Fruit fly (Drosophila melanogaster) whole organism, embryonic: ENCODE data around the gene kek6.

Experiments
- Atf3 ChIP-seq: fragments of 200-800 bp; sonication (Bioruptor generic); optimal IDR thresholded peaks from 3 replicates; lab custom pipeline; 2016; ENCODE audit warnings: missing biosample characterization, missing genetic modification characterization
- CG10147 ChIP-seq: fragments of 200-800 bp; sonication (Bioruptor generic); optimal IDR thresholded peaks from 2 replicates; lab custom pipeline; 2019; ENCODE audit warnings: missing biosample characterization, mild to moderate bottlenecking, missing genetic modification characterization, moderate library complexity
- CG11696 ChIP-seq: fragments of 200-800 bp; sonication (Bioruptor generic); IDR thresholded peaks from 2 replicates; pipeline ENCODE4 v1.3.6; 2022; ENCODE audit warnings: missing biosample characterization, missing genetic modification characterization
- CG11723 ChIP-seq: fragments of 200-800 bp; sonication (Bioruptor generic); optimal IDR thresholded peaks from 2 replicates; lab custom pipeline; 2017; ENCODE audit warnings: missing biosample characterization, mild to moderate bottlenecking, missing genetic modification characterization
- CG12219 ChIP-seq: fragments of 200-800 bp; sonication (Bioruptor generic); optimal IDR thresholded peaks from 3 replicates; lab custom pipeline; 2018; ENCODE audit warnings: missing biosample characterization, mild to moderate bottlenecking, missing genetic modification characterization
- CG13296 ChIP-seq: fragments of 200-800 bp; sonication (Bioruptor generic); optimal IDR thresholded peaks from 3 replicates; lab custom pipeline; 2018; ENCODE audit warnings: missing biosample characterization, mild to moderate bottlenecking, missing genetic modification characterization
- CG14441 ChIP-seq: fragments of 200-800 bp; sonication (Bioruptor generic); IDR thresholded peaks from 2 replicates; pipeline ENCODE4 v1.3.6; 2022; ENCODE audit warnings: missing biosample characterization, missing genetic modification characterization
- CG15514 ChIP-seq: fragments of 200-800 bp; sonication (Bioruptor generic); optimal IDR thresholded peaks from 3 replicates; lab custom pipeline; 2017; ENCODE audit warnings: missing biosample characterization, missing genetic modification characterization, mild to moderate bottlenecking, moderate library complexity, missing genetic modification reagents
- CG15696 ChIP-seq: fragments of 200-800 bp; sonication (Bioruptor generic); optimal IDR thresholded peaks from 2 replicates; lab custom pipeline; 2019; ENCODE audit warnings: missing biosample characterization, mild to moderate bottlenecking, missing genetic modification characterization, moderate library complexity
- CG17568 ChIP-seq: fragments of 200-800 bp; sonication (Bioruptor generic); optimal IDR thresholded peaks from 2 replicates; lab custom pipeline; 2018; ENCODE audit warnings: missing biosample characterization, mild to moderate bottlenecking, missing genetic modification characterization, moderate library complexity
- CG18764 ChIP-seq: fragments of 200-800 bp; sonication (Bioruptor generic); optimal IDR thresholded peaks from 3 replicates; lab custom pipeline; 2016; ENCODE audit warnings: missing biosample characterization, missing genetic modification characterization
- CG2678 ChIP-seq: fragments of 200-800 bp; sonication (Bioruptor generic); optimal IDR thresholded peaks from 3 replicates; lab custom pipeline; 2019; ENCODE audit warnings: missing biosample characterization, mild to moderate bottlenecking, missing genetic modification characterization, moderate library complexity
- CG2712 ChIP-seq: fragments of 200-800 bp; optimal IDR thresholded peaks from 3 replicates; lab custom pipeline; 2019; ENCODE audit warnings: missing biosample characterization, mild to moderate bottlenecking, missing genetic modification characterization, moderate library complexity
- CG2875 ChIP-seq: fragments of 200-800 bp; sonication (Bioruptor generic); optimal IDR thresholded peaks from 2 replicates; lab custom pipeline; 2017; ENCODE audit warnings: missing biosample characterization, mild to moderate bottlenecking, missing genetic modification characterization, missing genetic modification reagents
- CG30431 ChIP-seq: fragments of 200-800 bp; sonication (Bioruptor generic); optimal IDR thresholded peaks from 2 replicates; lab custom pipeline; 2017; ENCODE audit warnings: missing biosample characterization, missing genetic modification characterization
- CG33213 ChIP-seq: fragments of 200-800 bp; sonication (Bioruptor generic); optimal IDR thresholded peaks from 3 replicates; lab custom pipeline; 2016; ENCODE audit warnings: missing biosample characterization, missing genetic modification characterization
- CG6813 ChIP-seq: fragments of 200-800 bp; sonication (Bioruptor generic); optimal IDR thresholded peaks from 2 replicates; lab custom pipeline; 2017; ENCODE audit warnings: missing biosample characterization, missing genetic modification characterization, mild to moderate bottlenecking, moderate library complexity, missing genetic modification reagents
- CG7786 ChIP-seq: fragments of 200-800 bp; sonication (Bioruptor generic); optimal IDR thresholded peaks from 2 replicates; lab custom pipeline; 2016; ENCODE audit warnings: missing biosample characterization, missing genetic modification characterization
- CG9797 ChIP-seq: fragments of 200-800 bp; sonication (Bioruptor generic); optimal IDR thresholded peaks from 3 replicates; lab custom pipeline; 2018; ENCODE audit warnings: missing biosample characterization, mild to moderate bottlenecking, missing genetic modification characterization
- CG9876 ChIP-seq: fragments of 200-800 bp; sonication (Bioruptor generic); optimal IDR thresholded peaks from 2 replicates; lab custom pipeline; 2016; ENCODE audit warnings: missing biosample characterization, missing genetic modification characterization
- CrebB ChIP-seq: fragments of 200-800 bp; sonication (Bioruptor generic); optimal IDR thresholded peaks from 3 replicates; lab custom pipeline; 2018; ENCODE audit warnings: missing biosample characterization, mild to moderate bottlenecking, missing genetic modification characterization
- Dip3 ChIP-seq: fragments of 200-800 bp; sonication (Bioruptor generic); optimal IDR thresholded peaks from 3 replicates; lab custom pipeline; 2016; ENCODE audit warnings: missing biosample characterization, missing genetic modification characterization
- Eip74EF ChIP-seq, 2 experiments: fragments of 200-800 bp in 1 of 2; fragments of >200 bp in 1 of 2; sonication (Bioruptor generic) in 1 of 2; optimal IDR thresholded peaks; 2 replicates each; lab custom pipeline; 2017 to 2019; ENCODE audit warnings: missing biosample characterization in 2 of 2, missing genetic modification characterization in 2 of 2, mild to moderate bottlenecking in 1 of 2, moderate library complexity in 1 of 2
- Ets65A ChIP-seq: fragments of 200-800 bp; sonication (Bioruptor generic); peaks from one replicate; lab custom pipeline; 2016; ENCODE audit warnings: missing biosample characterization, missing genetic modification characterization
- Fer1 ChIP-seq: fragments of 200-800 bp; sonication (Bioruptor generic); optimal IDR thresholded peaks from 2 replicates; lab custom pipeline; 2017; ENCODE audit warnings: missing biosample characterization, mild to moderate bottlenecking, missing genetic modification characterization
- Gug ChIP-seq: fragments of 200-800 bp; sonication (Bioruptor generic); IDR thresholded peaks from 4 replicates; pipeline ENCODE4 v1.3.6; 2022; ENCODE audit warnings: missing biosample characterization, missing genetic modification characterization
- Hmr ChIP-seq: fragments of 200-800 bp; sonication (Bioruptor generic); optimal IDR thresholded peaks from 3 replicates; lab custom pipeline; 2017; ENCODE audit warnings: mild to moderate bottlenecking, missing biosample characterization, missing genetic modification reagents, missing genetic modification characterization
- Max ChIP-seq: fragments of 200-800 bp; sonication (Bioruptor generic); optimal IDR thresholded peaks from 2 replicates; lab custom pipeline; 2016; ENCODE audit warnings: missing biosample characterization, mild to moderate bottlenecking, missing genetic modification characterization
- Med ChIP-seq: fragments of 200-800 bp; sonication (Bioruptor generic); peaks from one replicate; lab custom pipeline; 2016; ENCODE audit warnings: missing biosample characterization, missing genetic modification characterization, mild to moderate bottlenecking, inconsistent platforms, moderate library complexity
- Nf-YC ChIP-seq: fragments of 200-800 bp; optimal IDR thresholded peaks from 3 replicates; lab custom pipeline; 2019; ENCODE audit warnings: missing biosample characterization, mild to moderate bottlenecking, missing genetic modification characterization, moderate library complexity
- PHDP ChIP-seq: fragments of 200-800 bp; sonication (Bioruptor generic); optimal IDR thresholded peaks from 3 replicates; lab custom pipeline; 2018; ENCODE audit warnings: missing biosample characterization, mild to moderate bottlenecking, missing genetic modification characterization, moderate library complexity
- Side ChIP-seq: fragments of 200-800 bp; sonication (Bioruptor generic); optimal IDR thresholded peaks from 2 replicates; lab custom pipeline; 2016; ENCODE audit warnings: missing biosample characterization, missing genetic modification characterization
- Sry-β ChIP-seq: fragments of 200-800 bp; sonication (Bioruptor generic); optimal IDR thresholded peaks from 2 replicates; lab custom pipeline; 2018; ENCODE audit warnings: missing biosample characterization, mild to moderate bottlenecking, missing genetic modification characterization, moderate library complexity
- Usf ChIP-seq: fragments of 200-800 bp; sonication (Bioruptor generic); optimal IDR thresholded peaks from 2 replicates; lab custom pipeline; 2017; ENCODE audit warnings: missing genotype, missing biosample characterization, missing genetic modification characterization
- Xrp1 ChIP-seq: fragments of 200-800 bp; sonication (Bioruptor generic); IDR thresholded peaks from 2 replicates; pipeline ENCODE4 v1.3.6; 2022; ENCODE audit warnings: missing biosample characterization, missing genetic modification characterization
- ase ChIP-seq: fragments of 200-800 bp; sonication (Bioruptor generic); IDR thresholded peaks from 3 replicates; pipeline ENCODE4 v1.3.6; 2022; ENCODE audit warnings: missing biosample characterization, missing genetic modification characterization
- fd64A ChIP-seq: fragments of 200-800 bp; sonication (Bioruptor generic); optimal IDR thresholded peaks from 3 replicates; lab custom pipeline; 2018; ENCODE audit warnings: missing biosample characterization, mild to moderate bottlenecking, missing genetic modification characterization
- fd96Cb ChIP-seq: fragments of 200-800 bp; sonication (Bioruptor generic); optimal IDR thresholded peaks from 2 replicates; lab custom pipeline; 2018; ENCODE audit warnings: missing biosample characterization, mild to moderate bottlenecking, missing genetic modification characterization, moderate library complexity
- mirr ChIP-seq: fragments of 200-800 bp; sonication (Bioruptor generic); optimal IDR thresholded peaks from 3 replicates; lab custom pipeline; 2018; ENCODE audit warnings: missing biosample characterization, mild to moderate bottlenecking, missing genetic modification characterization
- nerfin-1 ChIP-seq: fragments of 200-800 bp; sonication (Bioruptor generic); optimal IDR thresholded peaks from 3 replicates; lab custom pipeline; 2019; ENCODE audit warnings: missing biosample characterization, mild to moderate bottlenecking, missing genetic modification characterization, moderate library complexity
- odd ChIP-seq: fragments of 200-800 bp; sonication (Bioruptor generic); optimal IDR thresholded peaks from 2 replicates; lab custom pipeline; 2017; ENCODE audit warnings: missing biosample characterization, mild to moderate bottlenecking, missing genetic modification characterization
- onecut ChIP-seq: fragments of 200-800 bp; sonication (Bioruptor generic); IDR thresholded peaks from 2 replicates; pipeline ENCODE4 v1.3.6; 2022; ENCODE audit warnings: missing biosample characterization, missing genetic modification characterization
- pfk ChIP-seq: fragments of 200-800 bp; sonication (Bioruptor generic); optimal IDR thresholded peaks from 2 replicates; lab custom pipeline; 2018; ENCODE audit warnings: missing biosample characterization, mild to moderate bottlenecking, missing genetic modification characterization, moderate library complexity
- sc ChIP-seq, 3 experiments: fragments of >200 bp in 2 of 3; fragments of 200-800 bp in 1 of 3; sonication (Bioruptor generic) in 1 of 3; optimal IDR thresholded peaks; 2 replicates in 2 of 3; 3 replicates in 1 of 3; lab custom pipeline; 2017; ENCODE audit warnings: mild to moderate bottlenecking in 1 of 3, missing biosample characterization in 1 of 3, missing genetic modification characterization in 1 of 3, missing genetic modification reagents in 1 of 3
- schlank ChIP-seq: fragments of 200-800 bp; sonication (Bioruptor generic); optimal IDR thresholded peaks from 2 replicates; lab custom pipeline; 2018; ENCODE audit warnings: missing biosample characterization, mild to moderate bottlenecking, missing genetic modification characterization
- wor ChIP-seq: fragments of 200-800 bp; sonication (Bioruptor generic); IDR thresholded peaks from 2 replicates; pipeline ENCODE4 v1.3.6; 2022; ENCODE audit warnings: missing biosample characterization, missing genetic modification characterization

Gene kek6

dm6 chr3R:31603655-31604054 lies 18.3 kb upstream of the kek6 start (continued):
- TF ChIP-seq schlank (tag; lab: Kevin White, UChicago) (peak; percentile 42), CG9797 (GFP tag; lab: Kevin White, UChicago) (no peak), CG13296 (GFP tag; lab: Kevin White, UChicago) (peak; percentile 18), PHDP (peak; percentile 52), Max (GFP tag; lab: Kevin White, UChicago) (no peak), Ets65A (GFP tag; lab: Kevin White, UChicago) (no peak), CG11696 (GFP tag; lab: Robert Waterston, UW) (peak; percentile 8; the same call in 1 of the 2 replicates), onecut (GFP tag; lab: Robert Waterston, UW) (no peak), CG11723 (GFP tag; lab: Kevin White, UChicago) (no peak), CG15696 (tag; lab: Kevin White, UChicago) (no peak), mirr (GFP tag; lab: Kevin White, UChicago) (peak; percentile 17), odd (GFP tag; lab: Kevin White, UChicago) (peak; percentile 36), Fer1 (GFP tag; lab: Kevin White, UChicago) (peak; percentile 49), CG2875 (GFP tag; lab: Kevin White, UChicago) (peak; percentile 21), Side (GFP tag; lab: Kevin White, UChicago) (peak; percentile 33), Sry-β (GFP tag; lab: Kevin White, UChicago) (no peak), Atf3 (GFP tag; lab: Kevin White, UChicago) (no peak), nerfin-1 (tag; lab: Kevin White, UChicago) (peak; percentile 28), sc (optimal IDR thresholded peaks at IDR 0.05; lab: Kevin White, UChicago) (no peak), sc (GFP tag; optimal IDR thresholded peaks at IDR 0.05; lab: Kevin White, UChicago) (no peak), Eip74EF (GFP tag; optimal IDR thresholded peaks at IDR 0.05; lab: Kevin White, UChicago) (peak in 1 of 2 experiments; percentile 34), Med (GFP tag; lab: Kevin White, UChicago) (peak; percentile 86), CG33213 (GFP tag; lab: Kevin White, UChicago) (peak; percentile 10), CG10147 (GFP tag; lab: Kevin White, UChicago) (peak; percentile 24), CG2712 (tag; lab: Kevin White, UChicago) (no peak), CG12219 (peak; percentile 4), pfk (peak; percentile 44), Gug (GFP tag; lab: Robert Waterston, UW) (no peak), Nf-YC (tag; lab: Kevin White, UChicago) (peak; percentile 3), CG14441 (GFP tag; lab: Robert Waterston, UW) (no peak), Usf (GFP tag; lab: Kevin White, UChicago) (no peak), Hmr (GFP tag; lab: Kevin White, UChicago) (peak; percentile 33), Dip3 (GFP tag; lab: Kevin White, UChicago) (no peak), CG7786 (GFP tag; lab: Kevin White, UChicago) (no peak), CG9876 (GFP tag; lab: Kevin White, UChicago) (no peak), fd96Cb (tag; lab: Kevin White, UChicago) (no peak), CG2678 (tag; lab: Kevin White, UChicago) (peak; percentile 35), ase (GFP tag; lab: Robert Waterston, UW) (no peak), CrebB (tag; lab: Kevin White, UChicago) (peak; percentile 4), Xrp1 (GFP tag; lab: Robert Waterston, UW) (0 out of 2 replicates have a peak, but pooled peaks have one; percentile 6), CG17568 (GFP tag; lab: Kevin White, UChicago) (peak; percentile 41), fd64A (GFP tag; lab: Kevin White, UChicago) (peak; percentile 57), CG30431 (no peak), wor (GFP tag; lab: Robert Waterston, UW) (no peak), CG18764 (GFP tag; lab: Kevin White, UChicago) (no peak), CG6813 (GFP tag; lab: Kevin White, UChicago) (peak; percentile 60), CG15514 (peak; percentile 17)
- TF ChIP-seq, all 482 proteins: peak for 53
